Worm (Caenorhabditis elegans) whole organism, L1 larva: Measurements from ENCODE around the gene spp-12.

Experiments used
- C34B4.2 ChIP-seq: sonication (generic microtip); optimal IDR thresholded peaks from 2 replicates; lab custom pipeline; 2017; ENCODE audit warnings: mild to moderate bottlenecking, missing genetic modification characterization, missing compliant biosample characterization
- F16B12.6 ChIP-seq: fragments of 150-350 bp; optimal IDR thresholded peaks from 2 replicates; lab custom pipeline; 2014; ENCODE audit warnings: missing biosample characterization, missing genetic modification characterization
- Y116A8C.19 ChIP-seq: sonication (generic microtip); optimal IDR thresholded peaks from 2 replicates; lab custom pipeline; 2016; ENCODE audit warnings: missing compliant biosample characterization, missing genetic modification characterization, borderline replicate concordance
- alr-1 ChIP-seq: fragments of 200-800 bp; sonication (Bioruptor generic); optimal IDR thresholded peaks from 2 replicates; lab custom pipeline; 2018; ENCODE audit warnings: borderline replicate concordance, mild to moderate bottlenecking, missing genetic modification characterization, missing compliant biosample characterization
- ceh-63 ChIP-seq: fragments of 200-800 bp; sonication (Bioruptor generic); optimal IDR thresholded peaks from 2 replicates; lab custom pipeline; 2018; ENCODE audit warnings: mild to moderate bottlenecking, missing genetic modification characterization, missing compliant biosample characterization
- ceh-8 ChIP-seq: fragments of 200-800 bp; sonication (Bioruptor generic); optimal IDR thresholded peaks from 2 replicates; lab custom pipeline; 2018; ENCODE audit warnings: mild to moderate bottlenecking, missing genetic modification characterization, moderate library complexity, missing compliant biosample characterization
- ceh-82 ChIP-seq, 3 experiments: fragments of 150-350 bp in 1 of 3; sonication (generic microtip) in 2 of 3; optimal IDR thresholded peaks; 2 replicates each; lab custom pipeline; 2014 to 2017; ENCODE audit warnings: missing biosample characterization in 3 of 3, missing genetic modification characterization in 3 of 3
- ceh-88 ChIP-seq: fragments of 200-800 bp; sonication (Bioruptor generic); IDR thresholded peaks from 2 replicates; pipeline ENCODE4 v1.3.6; 2022; ENCODE audit warnings: missing genetic modification characterization, missing compliant biosample characterization
- ces-1 ChIP-seq: fragments of 150-350 bp; optimal IDR thresholded peaks from 2 replicates; lab custom pipeline; 2014; ENCODE audit warnings: missing biosample characterization, missing genetic modification reagents, missing genetic modification characterization
- dpl-1 ChIP-seq, 3 experiments: fragments of 150-350 bp in 2 of 3; sonication (generic microtip) in 1 of 3; optimal IDR thresholded peaks; 2 replicates each; lab custom pipeline; 2014 to 2017; ENCODE audit warnings: missing biosample characterization in 3 of 3, missing genetic modification characterization in 3 of 3, missing genetic modification reagents in 3 of 3
- efl-1 ChIP-seq, 4 experiments: fragments of 150-350 bp; optimal IDR thresholded peaks in 3 of 4; peaks in 1 of 4; 1 replicate in 1 of 4; 2 replicates in 3 of 4; lab custom pipeline; 2014; ENCODE audit warnings: missing biosample characterization in 2 of 4, missing genetic modification characterization in 2 of 4, missing genetic modification reagents in 2 of 4
- efl-3 ChIP-seq: fragments of 200-800 bp; sonication (Bioruptor generic); optimal IDR thresholded peaks from 2 replicates; lab custom pipeline; 2018; ENCODE audit warnings: mild to moderate bottlenecking, missing genetic modification characterization, missing compliant biosample characterization
- egl-13 ChIP-seq: sonication (generic microtip); optimal IDR thresholded peaks from 2 replicates; lab custom pipeline; 2016; ENCODE audit warnings: missing genotype, missing genetic modification reagents, missing genetic modification characterization, missing compliant biosample characterization
- egl-27 ChIP-seq, 2 experiments: fragments of 150-350 bp in 1 of 2; sonication (generic microtip); optimal IDR thresholded peaks; 3 replicates each; lab custom pipeline; 2017 to 2018; ENCODE audit warnings: missing biosample characterization in 2 of 2, missing genetic modification characterization in 2 of 2, missing genetic modification reagents in 2 of 2
- elt-2 ChIP-seq: sonication (generic microtip); optimal IDR thresholded peaks from 2 replicates; lab custom pipeline; 2016; ENCODE audit warnings: missing genetic modification characterization, mild to moderate bottlenecking, inconsistent platforms, missing compliant biosample characterization, missing genetic modification reagents
- fkh-10 ChIP-seq: sonication (generic microtip); optimal IDR thresholded peaks from 2 replicates; lab custom pipeline; 2017; ENCODE audit warnings: missing biosample characterization, missing genetic modification reagents, missing genetic modification characterization
- fkh-4 ChIP-seq: sonication (generic microtip); optimal IDR thresholded peaks from 2 replicates; lab custom pipeline; 2016; ENCODE audit warnings: missing compliant biosample characterization, missing genetic modification characterization, borderline replicate concordance
- fkh-8 ChIP-seq: sonication (generic microtip); optimal IDR thresholded peaks from 2 replicates; lab custom pipeline; 2016; ENCODE audit warnings: mild to moderate bottlenecking, missing genetic modification characterization, missing compliant biosample characterization
- fos-1 ChIP-seq: fragments of 150-350 bp; optimal IDR thresholded peaks from 2 replicates; lab custom pipeline; 2014; ENCODE audit warnings: missing biosample characterization, missing genetic modification characterization
- grh-1 ChIP-seq: fragments of 200-800 bp; sonication (Bioruptor generic); IDR thresholded peaks from 2 replicates; pipeline ENCODE4 v1.3.6; 2022; ENCODE audit warnings: missing genetic modification reagents, missing genetic modification characterization, missing compliant biosample characterization
- hlh-17 ChIP-seq: fragments of 200-800 bp; sonication (Bioruptor generic); optimal IDR thresholded peaks from 2 replicates; lab custom pipeline; 2018; ENCODE audit warnings: missing genetic modification characterization, mild to moderate bottlenecking, missing compliant biosample characterization, moderate library complexity, borderline replicate concordance
- hpl-2 ChIP-seq: fragments of 150-350 bp; optimal IDR thresholded peaks from 2 replicates; lab custom pipeline; 2014; ENCODE audit warnings: missing biosample characterization, missing genetic modification reagents, missing genetic modification characterization
- isw-1 ChIP-seq: fragments of 200-800 bp; sonication (Bioruptor generic); IDR thresholded peaks from 2 replicates; pipeline ENCODE4 v1.3.6; 2022; ENCODE audit warnings: missing genetic modification characterization, missing compliant biosample characterization
- lin-13 ChIP-seq: fragments of 150-350 bp; optimal IDR thresholded peaks from 2 replicates; lab custom pipeline; 2014; ENCODE audit warnings: missing biosample characterization, missing genetic modification reagents, missing genetic modification characterization
- lin-14 ChIP-seq: fragments of 200-800 bp; sonication (Bioruptor generic); optimal IDR thresholded peaks from 2 replicates; lab custom pipeline; 2018; ENCODE audit warnings: mild to moderate bottlenecking, missing genetic modification characterization, moderate library complexity, missing compliant biosample characterization
- lin-15B ChIP-seq: fragments of 150-350 bp; sonication (generic microtip); optimal IDR thresholded peaks from 3 replicates; lab custom pipeline; 2014; ENCODE audit warnings: missing biosample characterization, missing genetic modification characterization
- lin-39 ChIP-seq: fragments of 150-350 bp; optimal IDR thresholded peaks from 2 replicates; lab custom pipeline; 2014; ENCODE audit warnings: missing biosample characterization, missing genetic modification reagents, missing genetic modification characterization
- lsy-2 ChIP-seq, 2 experiments: fragments of 150-350 bp; optimal IDR thresholded peaks; 2 replicates each; lab custom pipeline; 2014; ENCODE audit warnings: missing biosample characterization in 2 of 2, missing genetic modification characterization in 2 of 2
- nhr-12 ChIP-seq: sonication (generic microtip); optimal IDR thresholded peaks from 2 replicates; lab custom pipeline; 2017; ENCODE audit warnings: missing biosample characterization, missing genetic modification characterization
- nhr-237 ChIP-seq: fragments of 150-350 bp; optimal IDR thresholded peaks from 2 replicates; lab custom pipeline; 2014; ENCODE audit warnings: missing biosample characterization, missing genetic modification characterization
- nhr-84 ChIP-seq: sonication (generic microtip); optimal IDR thresholded peaks from 2 replicates; lab custom pipeline; 2017; ENCODE audit warnings: missing biosample characterization, missing genetic modification characterization
- nhr-85 ChIP-seq: sonication (generic microtip); peaks from one replicate; lab custom pipeline; 2016; ENCODE audit warnings: missing genetic modification characterization, inconsistent platforms, missing compliant biosample characterization
- nhr-90 ChIP-seq: sonication (generic microtip); optimal IDR thresholded peaks from 2 replicates; lab custom pipeline; 2016; ENCODE audit warnings: mild to moderate bottlenecking, missing genetic modification characterization, missing compliant biosample characterization; ENCODE audit not compliant: poor library complexity
- pag-3 ChIP-seq: sonication (generic microtip); optimal IDR thresholded peaks from 2 replicates; lab custom pipeline; 2017; ENCODE audit warnings: missing genetic modification characterization, mild to moderate bottlenecking, missing compliant biosample characterization, antibody characterized with exemption, borderline replicate concordance; ENCODE audit not compliant: insufficient read depth
- pax-3 ChIP-seq: fragments of 200-800 bp; sonication (Bioruptor generic); optimal IDR thresholded peaks from 2 replicates; lab custom pipeline; 2018; ENCODE audit warnings: mild to moderate bottlenecking, missing genetic modification characterization, moderate library complexity, missing compliant biosample characterization
- skn-1 ChIP-seq: fragments of 150-350 bp; optimal IDR thresholded peaks from 2 replicates; lab custom pipeline; 2014; ENCODE audit warnings: missing biosample characterization, missing genetic modification characterization
- snu-23 ChIP-seq: sonication (generic microtip); optimal IDR thresholded peaks from 2 replicates; lab custom pipeline; 2016; ENCODE audit warnings: missing genetic modification characterization, missing compliant biosample characterization
- sox-4 ChIP-seq: sonication (generic microtip); optimal IDR thresholded peaks from 2 replicates; lab custom pipeline; 2016; ENCODE audit warnings: missing genetic modification characterization, missing compliant biosample characterization
- sptf-1 ChIP-seq: fragments of 150-350 bp; optimal IDR thresholded peaks from 2 replicates; lab custom pipeline; 2014; ENCODE audit warnings: missing biosample characterization, missing genetic modification characterization
- sup-37 ChIP-seq: fragments of 200-800 bp; sonication (Bioruptor generic); optimal IDR thresholded peaks from 2 replicates; lab custom pipeline; 2018; ENCODE audit warnings: mild to moderate bottlenecking, missing genetic modification characterization, missing compliant biosample characterization
- tbx-2 ChIP-seq: sonication (generic microtip); optimal IDR thresholded peaks from 2 replicates; lab custom pipeline; 2016; ENCODE audit warnings: missing genetic modification characterization, missing compliant biosample characterization
- unc-86 ChIP-seq: sonication (generic microtip); optimal IDR thresholded peaks from 2 replicates; lab custom pipeline; 2016; ENCODE audit warnings: missing genetic modification characterization, missing compliant biosample characterization
- vab-15 ChIP-seq: sonication (generic microtip); optimal IDR thresholded peaks from 2 replicates; lab custom pipeline; 2017; ENCODE audit warnings: missing genotype, mild to moderate bottlenecking, missing genetic modification characterization, missing compliant biosample characterization
- xbp-1 ChIP-seq: sonication (generic microtip); optimal IDR thresholded peaks from 2 replicates; lab custom pipeline; 2016; ENCODE audit warnings: missing genetic modification characterization, missing compliant biosample characterization
- zag-1 ChIP-seq: fragments of 150-350 bp; optimal IDR thresholded peaks from 2 replicates; lab custom pipeline; 2014; ENCODE audit warnings: missing biosample characterization, missing genetic modification characterization
- ztf-4 ChIP-seq: fragments of 150-350 bp; optimal IDR thresholded peaks from 2 replicates; lab custom pipeline; 2014; ENCODE audit warnings: missing biosample characterization, missing genetic modification characterization

The spp-12 gene

ce11 chrV:13908120-13908915 lies 18.7 kb downstream of the spp-12 start (continued):
- no peak for TF ChIP-seq fkh-8 (tag; lab: Kevin White, UChicago)
- TF ChIP-seq sup-37, result no peak
- TF ChIP-seq nhr-85 (tag; lab: Kevin White, UChicago), result peak; percentile 39
- TF ChIP-seq ceh-88 (GFP tag; lab: Robert Waterston, UW), result peak; percentile 9
- no peak for TF ChIP-seq grh-1 (GFP tag; lab: Robert Waterston, UW)
- no peak for TF ChIP-seq ztf-4
- no peak for TF ChIP-seq hlh-17 (GFP tag; lab: Kevin White, UChicago)
- no peak for TF ChIP-seq hpl-2
- no peak for TF ChIP-seq sox-4
- no peak for TF ChIP-seq efl-1 (optimal IDR thresholded peaks at IDR 0.05; lab: Kevin White, UChicago)
- no peak for TF ChIP-seq efl-1 (GFP tag; optimal IDR thresholded peaks at IDR 0.05 in 1 of 2; lab: Kevin White, UChicago)
- TF ChIP-seq snu-23 (GFP tag; lab: Kevin White, UChicago), result no peak
- TF ChIP-seq ceh-8 (GFP tag; lab: Kevin White, UChicago), result no peak
- TF ChIP-seq sptf-1 (tag; lab: Kevin White, UChicago), result no peak
- TF ChIP-seq lin-15B (tag; lab: Kevin White, UChicago), result no peak
- no peak for TF ChIP-seq tbx-2 (tag; lab: Kevin White, UChicago)
- no peak for TF ChIP-seq egl-13 (tag; lab: Kevin White, UChicago)
- TF ChIP-seq nhr-237 (tag; lab: Kevin White, UChicago), result no peak

ce11 chrV:13908916-13909176 lies 19.2 kb downstream of the spp-12 start, which contains the start of gene C06B3.6:
Gene C06B3.6, minus strand, starts transcription at chrV:13908967.
- TF ChIP-seq vab-15 (tag; lab: Kevin White, UChicago) (no peak), ces-1 (GFP tag; lab: Kevin White, UChicago) (no peak), ceh-88 (GFP tag; lab: Robert Waterston, UW) (peak; percentile 1; the same call in 1 of the 2 replicates), hpl-2 (no peak), C34B4.2 (tag; lab: Kevin White, UChicago) (no peak)

ce11 chrV:13909400-13909799 lies 19.8 kb downstream of the spp-12 start, which contains the start of gene C06B3.7:
Gene C06B3.7, plus strand, starts transcription at chrV:13909686.
- TF ChIP-seq grh-1 (GFP tag; lab: Robert Waterston, UW), result no peak
- TF ChIP-seq vab-15 (tag; lab: Kevin White, UChicago), result peak; percentile 100
- TF ChIP-seq pag-3 (tag; lab: Kevin White, UChicago), result no peak
- TF ChIP-seq egl-27 (tag; optimal IDR thresholded peaks at IDR 0.05; lab: Kevin White, UChicago), result no peak
- TF ChIP-seq isw-1 (GFP tag; lab: Robert Waterston, UW), result peak; percentile 16; the same call in 1 of the 2 replicates
- TF ChIP-seq unc-86 (tag; lab: Kevin White, UChicago), result no peak
- TF ChIP-seq lin-14 (GFP tag; lab: Kevin White, UChicago), result peak; percentile 95
- TF ChIP-seq ceh-82 (tag; optimal IDR thresholded peaks at IDR 0.05; lab: Kevin White, UChicago), result peak in 2 of 3 experiments; percentile 40 to 52
- no peak for TF ChIP-seq fkh-10 (GFP tag; lab: Kevin White, UChicago)
- no peak for TF ChIP-seq lin-15B (tag; lab: Kevin White, UChicago)
- TF ChIP-seq nhr-90 (tag; lab: Kevin White, UChicago), result peak; percentile 83
- peak; percentile 74 to 85 for TF ChIP-seq lsy-2 (tag; optimal IDR thresholded peaks at IDR 0.05; lab: Kevin White, UChicago)
- TF ChIP-seq dpl-1 (GFP tag; optimal IDR thresholded peaks at IDR 0.05; lab: Kevin White, UChicago), result peak; percentile 45 to 54 (median 52)
- no peak for TF ChIP-seq F16B12.6
- TF ChIP-seq efl-3 (GFP tag; lab: Kevin White, UChicago), result no peak
- peak; percentile 85 for TF ChIP-seq elt-2 (tag; lab: Kevin White, UChicago)
- TF ChIP-seq sup-37, result no peak
- peak; percentile 34 for TF ChIP-seq lin-39
- TF ChIP-seq fos-1 (tag; lab: Kevin White, UChicago), result peak; percentile 62
- no peak for TF ChIP-seq fkh-4 (tag; lab: Kevin White, UChicago)
- peak; percentile 75 for TF ChIP-seq tbx-2 (tag; lab: Kevin White, UChicago)
- peak; percentile 78 for TF ChIP-seq lin-13 (GFP tag; lab: Kevin White, UChicago)
- TF ChIP-seq xbp-1, result peak; percentile 89
- TF ChIP-seq ceh-63 (GFP tag; lab: Kevin White, UChicago), result no peak
- peak; percentile 84 for TF ChIP-seq skn-1 (tag; lab: Kevin White, UChicago)
- no peak for TF ChIP-seq nhr-12 (tag; lab: Kevin White, UChicago)
- no peak for TF ChIP-seq Y116A8C.19
- no peak for TF ChIP-seq nhr-84 (tag; lab: Kevin White, UChicago)
- TF ChIP-seq nhr-85 (tag; lab: Kevin White, UChicago), result peak; percentile 97
- peak; percentile 82 for TF ChIP-seq pax-3 (tag; lab: Kevin White, UChicago)
- TF ChIP-seq zag-1 (tag; lab: Kevin White, UChicago), result no peak
- no peak for TF ChIP-seq alr-1 (tag; lab: Kevin White, UChicago)
